Worm (Caenorhabditis elegans): ENCODE measurements around the gene thk-1.

ce11 chrIV:10252350-10252792 is 29.0 kb downstream of the thk-1 start:
- TF ChIP-seq dao-5 (tag; optimal IDR thresholded peaks at IDR 0.05) (no peak), him-1 (tag; optimal IDR thresholded peaks at IDR 0.05) (peak; percentile 83)

All from whole organism, L4/young adult.